In genomic region chrX:13754498-13754897, ce11 we compare ENCODE assay signal across 7 worm cellular contexts.
TF ChIP-seq lines count a peak whose summit lies in the region.

No protein-coding gene starts in this region.

TF ChIP-seq in whole organism, L1 larva, 84 proteins besides CTCF, POLR2A, EP300 and RAD21 (continues in another document):
- no peak for TF ChIP-seq tlp-1 (tag; optimal IDR thresholded peaks at IDR 0.05; lab: Kevin White, UChicago)
- TF ChIP-seq jun-1 (tag; optimal IDR thresholded peaks at IDR 0.05; lab: Kevin White, UChicago), result peak; percentile 15
- no peak for TF ChIP-seq nhr-12 (tag; optimal IDR thresholded peaks at IDR 0.05; lab: Kevin White, UChicago)
- no peak for TF ChIP-seq ceh-88 (GFP tag; IDR thresholded peaks at IDR 0.05; lab: Robert Waterston, UW)
- TF ChIP-seq rnt-1 (tag; optimal IDR thresholded peaks at IDR 0.05; lab: Kevin White, UChicago), result peak; percentile 25
- TF ChIP-seq nhr-237 (tag; optimal IDR thresholded peaks at IDR 0.05; lab: Kevin White, UChicago), result no peak
- TF ChIP-seq efl-1 (optimal IDR thresholded peaks at IDR 0.05; lab: Kevin White, UChicago), result no peak
- TF ChIP-seq efl-1 (GFP tag; optimal IDR thresholded peaks at IDR 0.05 in 1 of 2; lab: Kevin White, UChicago), result no peak
- TF ChIP-seq skn-1 (tag; optimal IDR thresholded peaks at IDR 0.05; lab: Kevin White, UChicago), result peak; percentile 25
- peak; percentile 81 for TF ChIP-seq lin-14 (GFP tag; optimal IDR thresholded peaks at IDR 0.05; lab: Kevin White, UChicago)
- no peak for TF ChIP-seq ztf-4 (tag; optimal IDR thresholded peaks at IDR 0.05; lab: Kevin White, UChicago)
- peak; percentile 54 for TF ChIP-seq nhr-71 (tag; optimal IDR thresholded peaks at IDR 0.05; lab: Kevin White, UChicago)
- no peak for TF ChIP-seq mab-9 (GFP tag; IDR thresholded peaks at IDR 0.05; lab: Robert Waterston, UW)

TF ChIP-seq in whole organism, L2 larva, 48 proteins besides CTCF, POLR2A, EP300 and RAD21 (continues in another document):
- TF ChIP-seq lsy-2 (tag; optimal IDR thresholded peaks at IDR 0.05; lab: Kevin White, UChicago), result peak in 1 of 2 experiments; percentile 51
- peak; percentile 36 to 38 for TF ChIP-seq mdl-1 (tag; optimal IDR thresholded peaks at IDR 0.05; lab: Kevin White, UChicago)
- peak; percentile 49 for TF ChIP-seq unc-55 (GFP tag; optimal IDR thresholded peaks at IDR 0.05; lab: Kevin White, UChicago)
- TF ChIP-seq gmeb-1 (tag; optimal IDR thresholded peaks at IDR 0.05; lab: Kevin White, UChicago), result no peak
- TF ChIP-seq sma-3 (GFP tag; optimal IDR thresholded peaks at IDR 0.05; lab: Kevin White, UChicago), result peak; percentile 27
- TF ChIP-seq elt-1 (tag; optimal IDR thresholded peaks at IDR 0.05; lab: Kevin White, UChicago), result no peak
- TF ChIP-seq egl-27 (tag; optimal IDR thresholded peaks at IDR 0.05; lab: Kevin White, UChicago), result no peak
- no peak for TF ChIP-seq ceh-16 (tag; optimal IDR thresholded peaks at IDR 0.05; lab: Kevin White, UChicago)
- peak; percentile 9 for TF ChIP-seq F13H6.1 (tag; optimal IDR thresholded peaks at IDR 0.05; lab: Kevin White, UChicago)
- peak; percentile 25 for TF ChIP-seq ama-1 (optimal IDR thresholded peaks at IDR 0.05; lab: Kevin White, UChicago)
- TF ChIP-seq nhr-129 (tag; optimal IDR thresholded peaks at IDR 0.05; lab: Kevin White, UChicago), result peak; percentile 77
- TF ChIP-seq C34F6.9 (tag; optimal IDR thresholded peaks at IDR 0.05; lab: Kevin White, UChicago), result peak; percentile 44
- TF ChIP-seq dmd-4 (tag; optimal IDR thresholded peaks at IDR 0.05; lab: Kevin White, UChicago), result no peak

TF ChIP-seq in whole organism, L3 larva, 47 proteins besides CTCF, POLR2A, EP300 and RAD21 (continues in another document):
- TF ChIP-seq nhr-77 (tag; optimal IDR thresholded peaks at IDR 0.05; lab: Kevin White, UChicago) (no peak), nhr-23 (tag; optimal IDR thresholded peaks at IDR 0.05; lab: Kevin White, UChicago) (peak; percentile 46), elt-2 (tag; optimal IDR thresholded peaks at IDR 0.05; lab: Kevin White, UChicago) (no peak), R02D3.7 (tag; optimal IDR thresholded peaks at IDR 0.05; lab: Kevin White, UChicago) (no peak), snpc-4 (tag; optimal IDR thresholded peaks at IDR 0.05; lab: Kevin White, UChicago) (no peak), nfya-1 (tag; optimal IDR thresholded peaks at IDR 0.05; lab: Kevin White, UChicago; ENCODE audit: insufficient read depth) (peak; percentile 37), ztf-11 (tag; optimal IDR thresholded peaks at IDR 0.05; lab: Kevin White, UChicago) (no peak), pha-4 (tag; optimal IDR thresholded peaks at IDR 0.05; lab: Kevin White, UChicago) (no peak), ceh-9 (tag; optimal IDR thresholded peaks at IDR 0.05; lab: Kevin White, UChicago) (no peak), nhr-76 (tag; optimal IDR thresholded peaks at IDR 0.05; lab: Kevin White, UChicago) (no peak), daf-12 (tag; optimal IDR thresholded peaks at IDR 0.05; lab: Kevin White, UChicago) (no peak), hmg-11 (tag; optimal IDR thresholded peaks at IDR 0.05; lab: Kevin White, UChicago) (peak; percentile 71), jun-1 (tag; optimal IDR thresholded peaks at IDR 0.05; lab: Kevin White, UChicago) (no peak), lsy-12 (tag; optimal IDR thresholded peaks at IDR 0.05; lab: Kevin White, UChicago) (no peak)

TF ChIP-seq in whole organism, L4 larva, 104 proteins besides CTCF, POLR2A, EP300 and RAD21 (continues in another document):
- TF ChIP-seq attf-4 (tag; optimal IDR thresholded peaks at IDR 0.05; lab: Kevin White, UChicago) (no peak), ceh-82 (tag; optimal IDR thresholded peaks at IDR 0.05; lab: Kevin White, UChicago) (no peak), nhr-76 (tag; optimal IDR thresholded peaks at IDR 0.05; lab: Kevin White, UChicago) (no peak), skn-1 (tag; optimal IDR thresholded peaks at IDR 0.05; lab: Kevin White, UChicago) (no peak), nhr-77 (tag; optimal IDR thresholded peaks at IDR 0.05; lab: Kevin White, UChicago) (no peak), hlh-30 (tag; optimal IDR thresholded peaks at IDR 0.05; lab: Kevin White, UChicago; ENCODE audit: insufficient read depth) (peak; percentile 87), zfp-3 (GFP tag; conservative IDR thresholded peaks at IDR 0.05; lab: Robert Waterston, UW) (no peak), jun-1 (tag; optimal IDR thresholded peaks at IDR 0.05; lab: Kevin White, UChicago) (no peak), daf-12 (tag; optimal IDR thresholded peaks at IDR 0.05; lab: Kevin White, UChicago) (no peak), set-16 (GFP tag; IDR thresholded peaks at IDR 0.05; lab: Robert Waterston, UW) (no peak), aha-1 (tag; lab: Kevin White, UChicago) (no peak), madf-9 (GFP tag; conservative IDR thresholded peaks at IDR 0.05; lab: Robert Waterston, UW) (no peak), hlh-11 (tag; optimal IDR thresholded peaks at IDR 0.05; lab: Kevin White, UChicago) (peak; percentile 56), fos-1 (tag; optimal IDR thresholded peaks at IDR 0.05; lab: Kevin White, UChicago) (no peak), zag-1 (tag; optimal IDR thresholded peaks at IDR 0.05; lab: Kevin White, UChicago) (no peak)

TF ChIP-seq in whole organism, late embryonic, 69 proteins besides CTCF, POLR2A, EP300 and RAD21:
- peak; percentile 42 for TF ChIP-seq unc-42 (tag; optimal IDR thresholded peaks at IDR 0.05; lab: Kevin White, UChicago)
- peak; percentile 3 for TF ChIP-seq syd-9 (tag; optimal IDR thresholded peaks at IDR 0.05; lab: Kevin White, UChicago)
- peak; percentile 46 for TF ChIP-seq ceh-18 (tag; optimal IDR thresholded peaks at IDR 0.05; lab: Kevin White, UChicago)
- TF ChIP-seq C08G9.2 (tag; optimal IDR thresholded peaks at IDR 0.05; lab: Kevin White, UChicago), result no peak
- no peak for TF ChIP-seq lim-6 (tag; optimal IDR thresholded peaks at IDR 0.05; lab: Kevin White, UChicago)
- TF ChIP-seq hlh-30 (tag; optimal IDR thresholded peaks at IDR 0.05; lab: Kevin White, UChicago; ENCODE audit: insufficient read depth), result peak; percentile 17
- no peak for TF ChIP-seq ceh-30 (tag; optimal IDR thresholded peaks at IDR 0.05; lab: Kevin White, UChicago)
TF ChIP-seq in whole organism, late embryonic: peak in this region for 4.

TF ChIP-seq in whole organism, mixed stage, embryonic, 35 proteins besides CTCF, POLR2A, EP300 and RAD21:
- TF ChIP-seq unc-120 (tag; optimal IDR thresholded peaks at IDR 0.05; lab: Kevin White, UChicago; ENCODE audit: poor library complexity, severe bottlenecking) (peak; percentile 23), ces-1 (GFP tag; optimal IDR thresholded peaks at IDR 0.05; lab: Kevin White, UChicago) (peak; percentile 45), ceh-83 (GFP tag; optimal IDR thresholded peaks at IDR 0.05; lab: Kevin White, UChicago) (no peak)

TF ChIP-seq in whole organism, young adult, 124 proteins besides CTCF, POLR2A, EP300 and RAD21:
- TF ChIP-seq lin-40 (tag; optimal IDR thresholded peaks at IDR 0.05; lab: Kevin White, UChicago) (peak; percentile 16), cebp-1 (GFP tag; IDR thresholded peaks at IDR 0.05; lab: Robert Waterston, UW) (no peak), cebp-1 (tag; optimal IDR thresholded peaks at IDR 0.05; lab: Kevin White, UChicago) (peak; percentile 46), ceh-27 (GFP tag; optimal IDR thresholded peaks at IDR 0.05; lab: Kevin White, UChicago) (peak; percentile 25), lag-1 (GFP tag; IDR thresholded peaks at IDR 0.05; lab: Robert Waterston, UW) (0 out of 2 replicates have a peak, but pooled peaks have one; percentile 20), die-1 (tag; optimal IDR thresholded peaks at IDR 0.05; lab: Kevin White, UChicago) (no peak)
